Fruit fly (Drosophila melanogaster) whole organism, wandering third instar larva: Measurements from ENCODE around the gene UQCR-Q.

Source experiments
- Abd-B ChIP-seq: fragments of >200 bp; optimal IDR thresholded peaks from 2 replicates; lab custom pipeline; 2017; ENCODE audit warnings: missing biosample characterization, missing genetic modification characterization
- CG32264 ChIP-seq: fragments of 200-800 bp; sonication (Bioruptor generic); optimal IDR thresholded peaks from 2 replicates; lab custom pipeline; 2016; ENCODE audit warnings: missing biosample characterization, missing genetic modification characterization
- CG9705 ChIP-seq: fragments of 200-800 bp; sonication (Bioruptor generic); optimal IDR thresholded peaks from 2 replicates; lab custom pipeline; 2018; ENCODE audit warnings: missing biosample characterization, mild to moderate bottlenecking, missing genetic modification characterization
- CrebA ChIP-seq: fragments of 200-800 bp; sonication (Bioruptor generic); optimal IDR thresholded peaks from 2 replicates; lab custom pipeline; 2016; ENCODE audit warnings: missing biosample characterization, mild to moderate bottlenecking, missing genetic modification characterization, borderline replicate concordance
- Dfd ChIP-seq: fragments of >200 bp; optimal IDR thresholded peaks from 2 replicates; lab custom pipeline; 2017; ENCODE audit warnings: missing biosample characterization, missing genetic modification characterization
- Dif ChIP-seq: fragments of 200-275, 200-300 bp; sonication (Bioruptor generic); optimal IDR thresholded peaks from 2 replicates; lab custom pipeline; 2018; ENCODE audit warnings: missing biosample characterization, missing genetic modification characterization; ENCODE audit not compliant: partially characterized antibody
- GATAd ChIP-seq: sonication (Bioruptor generic); optimal IDR thresholded peaks from 2 replicates; lab custom pipeline; 2016; ENCODE audit warnings: missing biosample characterization, missing genetic modification characterization
- HLH106 ChIP-seq: fragments of 200-800 bp; optimal IDR thresholded peaks from 3 replicates; lab custom pipeline; 2019; ENCODE audit warnings: missing biosample characterization, mild to moderate bottlenecking, missing genetic modification characterization, moderate library complexity
- Hnf4 ChIP-seq: fragments of 200-800 bp; sonication (Bioruptor generic); optimal IDR thresholded peaks from 2 replicates; lab custom pipeline; 2016; ENCODE audit warnings: missing biosample characterization, mild to moderate bottlenecking, missing genetic modification characterization
- Hr78 ChIP-seq: fragments of >200 bp; optimal IDR thresholded peaks from 2 replicates; lab custom pipeline; 2017; ENCODE audit warnings: missing biosample characterization, missing genetic modification characterization
- Hr83 ChIP-seq: fragments of 200-300 bp; sonication (Bioruptor generic); optimal IDR thresholded peaks from 2 replicates; lab custom pipeline; 2016; ENCODE audit warnings: missing biosample characterization, mild to moderate bottlenecking, missing genetic modification characterization, moderate library complexity; ENCODE audit not compliant: poor library complexity, severe bottlenecking
- Jra ChIP-seq: sonication (Bioruptor generic); optimal IDR thresholded peaks from 2 replicates; lab custom pipeline; 2016; ENCODE audit warnings: missing biosample characterization, missing genetic modification characterization
- Mio ChIP-seq: sonication (Bioruptor generic); optimal IDR thresholded peaks from 2 replicates; lab custom pipeline; 2016; ENCODE audit warnings: missing biosample characterization, missing genetic modification characterization
- Myc ChIP-seq: fragments of >200 bp; optimal IDR thresholded peaks from 2 replicates; lab custom pipeline; 2017
- N ChIP-seq: fragments of >200 bp; optimal IDR thresholded peaks from 2 replicates; lab custom pipeline; 2018; ENCODE audit warnings: missing biosample characterization, missing external identifiers, missing genetic modification characterization
- OdsH ChIP-seq: fragments of 200-800 bp; sonication (Bioruptor generic); optimal IDR thresholded peaks from 2 replicates; lab custom pipeline; 2016; ENCODE audit warnings: missing biosample characterization, mild to moderate bottlenecking, missing genetic modification characterization
- Rel ChIP-seq, 2 experiments: fragments of 200-800 bp; sonication (Bioruptor generic) in 1 of 2; optimal IDR thresholded peaks; 2 replicates in 1 of 2; 3 replicates in 1 of 2; lab custom pipeline; 2016 to 2019; ENCODE audit warnings: mild to moderate bottlenecking in 2 of 2, missing biosample characterization in 2 of 2, missing genetic modification characterization in 2 of 2, moderate library complexity in 1 of 2
- Sp1 ChIP-seq: fragments of 200-800 bp; sonication (Bioruptor generic); optimal IDR thresholded peaks from 3 replicates; lab custom pipeline; 2019; ENCODE audit warnings: missing biosample characterization, mild to moderate bottlenecking, missing genetic modification characterization, moderate library complexity
- Vsx2 ChIP-seq: fragments of 200-300, 225-300 bp; sonication (Bioruptor generic); optimal IDR thresholded peaks from 2 replicates; lab custom pipeline; 2018; ENCODE audit warnings: missing biosample characterization, missing genetic modification characterization; ENCODE audit not compliant: partially characterized antibody
- br ChIP-seq: fragments of 200-800 bp; sonication (Bioruptor generic); optimal IDR thresholded peaks from 2 replicates; lab custom pipeline; 2016; ENCODE audit warnings: missing biosample characterization, missing genetic modification characterization
- brk ChIP-seq: fragments of 200-800 bp; sonication (Bioruptor generic); optimal IDR thresholded peaks from 2 replicates; lab custom pipeline; 2016; ENCODE audit warnings: missing biosample characterization, mild to moderate bottlenecking, missing genetic modification characterization
- dl ChIP-seq, 2 experiments: fragments of 175-275, 200-275 bp in 1 of 2; fragments of 200-275 bp in 1 of 2; sonication (Bioruptor generic); optimal IDR thresholded peaks; lab custom pipeline; 2018; ENCODE audit warnings: mild to moderate bottlenecking in 2 of 2, missing biosample characterization in 2 of 2, missing genetic modification characterization in 2 of 2, moderate library complexity in 2 of 2; ENCODE audit not compliant: partially characterized antibody in 2 of 2, insufficient read depth in 1 of 2
- dmrt93B ChIP-seq: fragments of 200-800 bp; sonication (Bioruptor generic); optimal IDR thresholded peaks from 2 replicates; lab custom pipeline; 2018; ENCODE audit warnings: missing biosample characterization, mild to moderate bottlenecking, missing genetic modification characterization
- dsf ChIP-seq: sonication (Bioruptor generic); optimal IDR thresholded peaks from 2 replicates; lab custom pipeline; 2016; ENCODE audit warnings: missing biosample characterization, missing genetic modification characterization, borderline replicate concordance
- ey ChIP-seq: fragments of 200-800 bp; sonication (Bioruptor generic); optimal IDR thresholded peaks from 2 replicates; lab custom pipeline; 2016; ENCODE audit warnings: missing biosample characterization, missing genetic modification characterization
- foxo ChIP-seq, 2 experiments: fragments of 200-800 bp; sonication (Bioruptor generic); optimal IDR thresholded peaks; 2 replicates in 1 of 2; 3 replicates in 1 of 2; lab custom pipeline; 2016 to 2017; ENCODE audit warnings: missing biosample characterization in 2 of 2, missing genetic modification characterization in 2 of 2
- fru ChIP-seq: fragments of 200-800 bp; sonication (Bioruptor generic); optimal IDR thresholded peaks from 3 replicates; lab custom pipeline; 2016; ENCODE audit warnings: missing biosample characterization, mild to moderate bottlenecking, missing genetic modification characterization
- h ChIP-seq: fragments of 200-800 bp; sonication (Bioruptor generic); optimal IDR thresholded peaks from 3 replicates; lab custom pipeline; 2016; ENCODE audit warnings: missing biosample characterization, mild to moderate bottlenecking, missing genetic modification characterization
- jim ChIP-seq: fragments of 175-275, 200-325 bp; sonication (Bioruptor generic); optimal IDR thresholded peaks from 2 replicates; lab custom pipeline; 2016; ENCODE audit warnings: missing biosample characterization, mild to moderate bottlenecking, missing genetic modification characterization
- lola ChIP-seq: fragments of >200 bp; optimal IDR thresholded peaks from 2 replicates; lab custom pipeline; 2017; ENCODE audit warnings: missing biosample characterization, missing genetic modification characterization
- pan ChIP-seq: fragments of >200 bp; optimal IDR thresholded peaks from 2 replicates; lab custom pipeline; 2017
- psq ChIP-seq: fragments of 200-800 bp; sonication (Bioruptor generic); optimal IDR thresholded peaks from 3 replicates; lab custom pipeline; 2017; ENCODE audit warnings: missing biosample characterization, mild to moderate bottlenecking, missing genetic modification characterization, moderate library complexity
- rgr ChIP-seq: fragments of 200-800 bp; sonication (Bioruptor generic); optimal IDR thresholded peaks from 3 replicates; lab custom pipeline; 2016; ENCODE audit warnings: missing biosample characterization, mild to moderate bottlenecking, missing genetic modification characterization
- sage ChIP-seq: fragments of 200-800 bp; sonication (Bioruptor generic); optimal IDR thresholded peaks from 2 replicates; lab custom pipeline; 2016; ENCODE audit warnings: missing biosample characterization, mild to moderate bottlenecking, missing genetic modification characterization
- sv ChIP-seq: fragments of 200-800 bp; sonication (Bioruptor generic); optimal IDR thresholded peaks from 3 replicates; lab custom pipeline; 2016; ENCODE audit warnings: missing biosample characterization, missing genetic modification characterization
- tai ChIP-seq: sonication (Bioruptor generic); optimal IDR thresholded peaks from 2 replicates; lab custom pipeline; 2016; ENCODE audit warnings: missing biosample characterization, missing genetic modification characterization
- usp ChIP-seq: fragments of >200 bp; optimal IDR thresholded peaks from 2 replicates; lab custom pipeline; 2017; ENCODE audit warnings: missing biosample characterization, missing genetic modification characterization
- woc ChIP-seq: sonication (Bioruptor generic); optimal IDR thresholded peaks from 2 replicates; lab custom pipeline; 2016; ENCODE audit warnings: missing biosample characterization, mild to moderate bottlenecking, missing genetic modification characterization

The UQCR-Q gene

DNA sequence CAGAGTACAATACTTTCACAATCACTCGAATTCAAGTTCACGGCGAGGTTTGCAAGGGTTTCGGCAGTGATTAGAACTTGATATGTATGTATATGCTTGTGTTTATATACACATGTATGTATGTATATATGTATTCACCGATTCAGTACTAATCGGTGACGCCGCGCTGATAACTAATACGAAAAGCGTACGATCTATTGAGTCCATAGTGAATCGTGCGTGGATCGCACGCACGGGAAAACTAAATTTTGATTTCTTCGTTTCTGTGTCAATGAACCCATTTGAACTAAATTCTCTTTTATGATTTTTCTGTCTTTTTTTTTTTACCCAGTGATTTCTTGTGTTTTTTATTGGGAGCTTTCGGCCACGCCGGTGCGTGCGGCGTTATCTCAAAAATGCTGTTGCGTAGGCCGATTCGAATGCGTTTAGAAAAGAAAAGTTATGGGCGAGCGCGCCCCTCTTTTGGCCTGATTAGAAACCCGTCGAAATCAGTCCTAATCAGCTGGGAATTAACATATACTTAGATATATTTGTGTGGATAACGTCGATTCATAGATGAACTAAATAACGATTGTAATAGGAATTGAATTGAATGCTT lies 19.3 kb downstream of the UQCR-Q start:
- TF ChIP-seq CG32264 (no peak), sv (GFP tag; lab: Kevin White, UChicago) (no peak), rgr (GFP tag; lab: Kevin White, UChicago) (no peak), CrebA (GFP tag; lab: Kevin White, UChicago) (no peak), Abd-B (GFP tag; lab: Kevin White, UChicago) (no peak), Rel (GFP tag; optimal IDR thresholded peaks at IDR 0.05; lab: Kevin White, UChicago) (no peak), Rel (tag; optimal IDR thresholded peaks at IDR 0.05; lab: Kevin White, UChicago) (no peak), Hr78 (GFP tag; lab: Kevin White, UChicago) (no peak), fru (GFP tag; lab: Kevin White, UChicago) (no peak), HLH106 (tag; lab: Kevin White, UChicago) (no peak), Hnf4 (no peak), Vsx2 (GFP tag; lab: Kevin White, UChicago) (no peak), Hr83 (GFP tag; lab: Kevin White, UChicago) (no peak), usp (GFP tag; lab: Kevin White, UChicago) (no peak), GATAd (no peak), jim (GFP tag; lab: Kevin White, UChicago) (no peak), ey (GFP tag; lab: Kevin White, UChicago) (no peak), brk (GFP tag; lab: Kevin White, UChicago) (no peak), br (GFP tag; lab: Kevin White, UChicago) (no peak), sage (GFP tag; lab: Kevin White, UChicago) (no peak)

DNA sequence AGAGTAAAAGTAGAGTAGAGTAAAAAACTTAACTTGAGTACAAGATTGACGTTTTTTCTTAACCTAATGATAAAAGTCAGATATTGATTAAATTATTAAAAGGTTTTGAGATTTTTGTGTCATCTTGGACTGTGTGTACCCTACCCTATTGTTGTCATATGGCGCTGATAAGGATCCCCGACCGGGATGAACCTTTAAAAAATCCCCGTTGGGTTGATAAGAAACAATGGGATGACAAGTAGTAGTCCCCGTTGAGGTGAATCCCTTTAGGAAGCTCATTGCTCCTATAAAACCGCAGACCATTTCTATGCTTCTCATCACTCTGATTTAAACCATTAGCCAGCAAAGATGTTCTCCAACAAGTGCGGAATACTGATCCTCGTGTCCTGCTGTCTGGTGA lies 20.0 kb downstream of the UQCR-Q start, which contains the start of gene edin:
TSS of gene edin (plus strand) at position 340 of the 400 bp plus-strand sequence.
- no peak for TF ChIP-seq sage (GFP tag; lab: Kevin White, UChicago)
- TF ChIP-seq brk (GFP tag; lab: Kevin White, UChicago) = no peak
- no peak for TF ChIP-seq usp (GFP tag; lab: Kevin White, UChicago)
- TF ChIP-seq Rel (GFP tag; optimal IDR thresholded peaks at IDR 0.05; lab: Kevin White, UChicago) = no peak
- TF ChIP-seq Rel (tag; optimal IDR thresholded peaks at IDR 0.05; lab: Kevin White, UChicago) = peak; percentile 99

dm6 chr3L:17495266-17495961 lies 20.9 kb downstream of the UQCR-Q start:
- peak; percentile 70 for TF ChIP-seq fru (GFP tag; lab: Kevin White, UChicago)
- no peak for TF ChIP-seq jim (GFP tag; lab: Kevin White, UChicago)
- no peak for TF ChIP-seq CrebA (GFP tag; lab: Kevin White, UChicago)
- TF ChIP-seq OdsH = peak; percentile 55
- TF ChIP-seq Hnf4 = peak; percentile 1
- TF ChIP-seq N (GFP tag; lab: Kevin White, UChicago) = no peak
- TF ChIP-seq ey (GFP tag; lab: Kevin White, UChicago) = peak; percentile 73
- TF ChIP-seq GATAd = no peak
- peak; percentile 50 for TF ChIP-seq tai (GFP tag; lab: Kevin White, UChicago)
- no peak for TF ChIP-seq Myc (lab: Kevin White, UChicago)
- no peak for TF ChIP-seq Jra (GFP tag; lab: Kevin White, UChicago)
- peak; percentile 14 for TF ChIP-seq brk (GFP tag; lab: Kevin White, UChicago)
- no peak for TF ChIP-seq Vsx2 (GFP tag; lab: Kevin White, UChicago)
- peak in 1 of 2 experiments; percentile 62 for TF ChIP-seq foxo (GFP tag; optimal IDR thresholded peaks at IDR 0.05; lab: Kevin White, UChicago)
- no peak for TF ChIP-seq CG32264
- peak; percentile 59 for TF ChIP-seq h (GFP tag; lab: Kevin White, UChicago)
- peak; percentile 52 for TF ChIP-seq Sp1 (GFP tag; lab: Kevin White, UChicago)
- no peak for TF ChIP-seq Hr78 (GFP tag; lab: Kevin White, UChicago)
- TF ChIP-seq Rel (GFP tag; optimal IDR thresholded peaks at IDR 0.05; lab: Kevin White, UChicago) = no peak
- peak; percentile 75 for TF ChIP-seq Rel (tag; optimal IDR thresholded peaks at IDR 0.05; lab: Kevin White, UChicago)
- no peak for TF ChIP-seq usp (GFP tag; lab: Kevin White, UChicago)
- TF ChIP-seq rgr (GFP tag; lab: Kevin White, UChicago) = peak; percentile 62
- peak; percentile 56 for TF ChIP-seq HLH106 (tag; lab: Kevin White, UChicago)
- TF ChIP-seq pan (lab: Kevin White, UChicago) = no peak
- no peak for TF ChIP-seq Dfd (GFP tag; lab: Kevin White, UChicago)
- peak; percentile 53 for TF ChIP-seq psq (GFP tag; lab: Kevin White, UChicago)
- no peak for TF ChIP-seq Hr83 (GFP tag; lab: Kevin White, UChicago)
- TF ChIP-seq Abd-B (GFP tag; lab: Kevin White, UChicago) = no peak
- peak; percentile 3 for TF ChIP-seq sv (GFP tag; lab: Kevin White, UChicago)
- TF ChIP-seq sage (GFP tag; lab: Kevin White, UChicago) = no peak
- peak; percentile 74 for TF ChIP-seq br (GFP tag; lab: Kevin White, UChicago)
- no peak for TF ChIP-seq dl (GFP tag; optimal IDR thresholded peaks at IDR 0.05; lab: Kevin White, UChicago; ENCODE audit: insufficient read depth in 1 of 2, partially characterized antibody in 2 of 2)
- no peak for TF ChIP-seq lola (GFP tag; lab: Kevin White, UChicago)
- TF ChIP-seq dmrt93B (GFP tag; lab: Kevin White, UChicago) = peak; percentile 32
- TF ChIP-seq Mio (GFP tag; lab: Kevin White, UChicago) = no peak
- TF ChIP-seq Dif (GFP tag; lab: Kevin White, UChicago) = no peak
- peak; percentile 70 for TF ChIP-seq woc (GFP tag; lab: Kevin White, UChicago)
- TF ChIP-seq dsf (GFP tag; lab: Kevin White, UChicago) = no peak
- TF ChIP-seq CG9705 (GFP tag; lab: Kevin White, UChicago) = no peak
